Worm (Caenorhabditis elegans) whole organism, mixed stage, embryonic: ENCODE data around the gene eef-1G.
A peak's percentile ranks its signal among the peaks of the same experiment; 100 is the strongest.

Experiments
- M03D4.4 ChIP-seq: sonication (generic microtip); optimal IDR thresholded peaks from 2 replicates; lab custom pipeline; 2017; ENCODE audit warnings: mild to moderate bottlenecking, missing genetic modification characterization, missing compliant biosample characterization
- bed-3 ChIP-seq: fragments of 200-800 bp; sonication (Bioruptor generic); optimal IDR thresholded peaks from 3 replicates; lab custom pipeline; 2018; ENCODE audit warnings: mild to moderate bottlenecking, missing genetic modification characterization, moderate library complexity, missing compliant biosample characterization
- blmp-1 ChIP-seq: fragments of 150-350 bp; optimal IDR thresholded peaks from 2 replicates; lab custom pipeline; 2014; ENCODE audit warnings: missing biosample characterization, missing genetic modification characterization
- ceh-39 ChIP-seq: fragments of 150-350 bp; optimal IDR thresholded peaks from 2 replicates; lab custom pipeline; 2014; ENCODE audit warnings: missing biosample characterization, missing genetic modification characterization
- ceh-43 ChIP-seq: fragments of 200-800 bp; sonication (Bioruptor generic); optimal IDR thresholded peaks from 2 replicates; lab custom pipeline; 2018; ENCODE audit warnings: mild to moderate bottlenecking, missing genetic modification characterization, moderate library complexity, missing compliant biosample characterization
- ceh-83 ChIP-seq: fragments of 200-800 bp; sonication (Bioruptor generic); optimal IDR thresholded peaks from 2 replicates; lab custom pipeline; 2018; ENCODE audit warnings: mild to moderate bottlenecking, missing genetic modification characterization, missing compliant biosample characterization
- ces-1 ChIP-seq: fragments of 150-350 bp; optimal IDR thresholded peaks from 2 replicates; lab custom pipeline; 2014; ENCODE audit warnings: missing biosample characterization, missing genetic modification reagents, missing genetic modification characterization
- cnd-1 ChIP-seq: fragments of 200-800 bp; sonication (Bioruptor generic); optimal IDR thresholded peaks from 2 replicates; lab custom pipeline; 2018; ENCODE audit warnings: mild to moderate bottlenecking, missing genetic modification characterization, missing compliant biosample characterization
- drap-1 ChIP-seq: fragments of 200-800 bp; sonication (Bioruptor generic); optimal IDR thresholded peaks from 3 replicates; lab custom pipeline; 2018; ENCODE audit warnings: mild to moderate bottlenecking, missing genetic modification characterization, missing compliant biosample characterization
- elt-1 ChIP-seq: sonication (generic microtip); optimal IDR thresholded peaks from 2 replicates; lab custom pipeline; 2017; ENCODE audit warnings: missing genetic modification characterization, mild to moderate bottlenecking, missing compliant biosample characterization, antibody characterized with exemption, moderate library complexity, borderline replicate concordance; ENCODE audit not compliant: insufficient read depth
- elt-3 ChIP-seq: fragments of 150-350 bp; optimal IDR thresholded peaks from 2 replicates; lab custom pipeline; 2014; ENCODE audit warnings: missing biosample characterization, missing genetic modification characterization
- flh-1 ChIP-seq: fragments of 200-800 bp; sonication (Bioruptor generic); optimal IDR thresholded peaks from 2 replicates; lab custom pipeline; 2018; ENCODE audit warnings: mild to moderate bottlenecking, missing genetic modification characterization, moderate library complexity, missing compliant biosample characterization
- ham-2 ChIP-seq: fragments of 200-800 bp; sonication (Bioruptor generic); optimal IDR thresholded peaks from 2 replicates; lab custom pipeline; 2018; ENCODE audit warnings: mild to moderate bottlenecking, missing genetic modification characterization, missing compliant biosample characterization
- hlh-1 ChIP-seq: fragments of 150-350 bp; optimal IDR thresholded peaks from 2 replicates; lab custom pipeline; 2014; ENCODE audit warnings: missing biosample characterization, missing genetic modification reagents, missing genetic modification characterization
- lin-13 ChIP-seq: fragments of 150-350 bp; optimal IDR thresholded peaks from 2 replicates; lab custom pipeline; 2014; ENCODE audit warnings: missing biosample characterization, missing genetic modification characterization
- lsy-2 ChIP-seq: fragments of 150-350 bp; optimal IDR thresholded peaks from 2 replicates; lab custom pipeline; 2014; ENCODE audit warnings: missing biosample characterization, missing genetic modification characterization
- mab-5 ChIP-seq: fragments of 150-350 bp; optimal IDR thresholded peaks from 2 replicates; lab custom pipeline; 2014; ENCODE audit warnings: missing biosample characterization, missing genetic modification characterization
- mep-1 ChIP-seq: fragments of 150-350 bp; optimal IDR thresholded peaks from 2 replicates; lab custom pipeline; 2017; ENCODE audit warnings: missing biosample characterization, missing genetic modification reagents, missing genetic modification characterization, inconsistent platforms
- mls-2 ChIP-seq: sonication (generic microtip); optimal IDR thresholded peaks from 2 replicates; lab custom pipeline; 2016; ENCODE audit warnings: mild to moderate bottlenecking, missing genetic modification characterization, moderate library complexity, missing compliant biosample characterization
- nhr-2 ChIP-seq: fragments of 150-350 bp; optimal IDR thresholded peaks from 2 replicates; lab custom pipeline; 2014; ENCODE audit warnings: missing biosample characterization, missing genetic modification characterization
- nhr-237 ChIP-seq: fragments of 150-350 bp; optimal IDR thresholded peaks from 2 replicates; lab custom pipeline; 2014; ENCODE audit warnings: missing biosample characterization, missing genetic modification characterization
- nhr-28 ChIP-seq: fragments of 150-350 bp; optimal IDR thresholded peaks from 2 replicates; lab custom pipeline; 2014; ENCODE audit warnings: missing biosample characterization, missing genetic modification characterization
- pha-4 ChIP-seq: fragments of 150-350 bp; optimal IDR thresholded peaks from 2 replicates; lab custom pipeline; 2018; ENCODE audit warnings: missing biosample characterization, missing genetic modification reagents, missing genetic modification characterization
- sptf-1 ChIP-seq: sonication (generic microtip); optimal IDR thresholded peaks from 2 replicates; lab custom pipeline; 2017; ENCODE audit warnings: mild to moderate bottlenecking, missing genetic modification characterization, moderate library complexity, missing compliant biosample characterization
- unc-120 ChIP-seq: sonication (generic microtip); optimal IDR thresholded peaks from 2 replicates; lab custom pipeline; 2017; ENCODE audit warnings: missing genetic modification characterization, missing compliant biosample characterization; ENCODE audit not compliant: poor library complexity, severe bottlenecking
- unc-39 ChIP-seq: fragments of 150-350 bp; optimal IDR thresholded peaks from 2 replicates; lab custom pipeline; 2014; ENCODE audit warnings: missing biosample characterization, missing genetic modification characterization
- unc-62 ChIP-seq: fragments of 150-350 bp; optimal IDR thresholded peaks from 2 replicates; lab custom pipeline; 2014; ENCODE audit warnings: missing biosample characterization, missing genetic modification reagents, missing genetic modification characterization
- zip-8 ChIP-seq: fragments of 150-350 bp; optimal IDR thresholded peaks from 2 replicates; lab custom pipeline; 2014; ENCODE audit warnings: missing biosample characterization, missing genetic modification characterization
- ztf-11 ChIP-seq: fragments of 150-350 bp; optimal IDR thresholded peaks from 2 replicates; lab custom pipeline; 2014; ENCODE audit warnings: missing biosample characterization, missing genetic modification characterization

The eef-1G gene

ce11 chrV:10965501-10965900 lies at the start of gene eef-1G, which contains the start of gene ctf-4:
Gene eef-1G (plus strand): TSS chrV:10965719.
Gene ctf-4 (minus strand): TSS chrV:10965539.
- no peak for TF ChIP-seq blmp-1 (tag; lab: Kevin White, UChicago)
- TF ChIP-seq M03D4.4 = peak; percentile 53
- no peak for TF ChIP-seq zip-8 (tag; lab: Kevin White, UChicago)
- peak; percentile 94 for TF ChIP-seq nhr-237 (tag; lab: Kevin White, UChicago)
- peak; percentile 47 for TF ChIP-seq cnd-1 (tag; lab: Kevin White, UChicago)
- peak; percentile 20 for TF ChIP-seq ham-2 (GFP tag; lab: Kevin White, UChicago)
- TF ChIP-seq drap-1 = peak; percentile 39
- peak; percentile 96 for TF ChIP-seq lin-13 (tag; lab: Kevin White, UChicago)
- peak; percentile 97 for TF ChIP-seq pha-4
- peak; percentile 23 for TF ChIP-seq unc-120 (tag; lab: Kevin White, UChicago)
- peak; percentile 81 for TF ChIP-seq hlh-1 (tag; lab: Kevin White, UChicago)
- no peak for TF ChIP-seq nhr-28
- no peak for TF ChIP-seq ces-1 (GFP tag; lab: Kevin White, UChicago)
- TF ChIP-seq elt-3 (tag; lab: Kevin White, UChicago) = peak; percentile 62
- TF ChIP-seq mep-1 = peak; percentile 98
- TF ChIP-seq ceh-43 (GFP tag; lab: Kevin White, UChicago) = no peak

- TF ChIP-seq hlh-1 (tag; lab: Kevin White, UChicago) (no peak), unc-62 (GFP tag; lab: Kevin White, UChicago) (peak; percentile 81)
These were observed 49.6 kb upstream of the eef-1G start for ce11 chrV:10915922-10916321.

- TF ChIP-seq flh-1 (GFP tag; lab: Kevin White, UChicago) = no peak
These were observed 47.1 kb upstream of the eef-1G start, which contains the start of gene F58B4.2 for ce11 chrV:10918373-10918772. Gene F58B4.2 (minus strand): TSS chrV:10918473.

- TF ChIP-seq elt-1 (tag; lab: Kevin White, UChicago) = no peak
- TF ChIP-seq drap-1 = no peak
- TF ChIP-seq pha-4 = no peak
- TF ChIP-seq unc-39 (tag; lab: Kevin White, UChicago) = no peak
These were observed 43.8 kb upstream of the eef-1G start, which contains the start of gene nas-31 for ce11 chrV:10921747-10922146. Gene nas-31 (minus strand): TSS chrV:10921847.

DNA sequence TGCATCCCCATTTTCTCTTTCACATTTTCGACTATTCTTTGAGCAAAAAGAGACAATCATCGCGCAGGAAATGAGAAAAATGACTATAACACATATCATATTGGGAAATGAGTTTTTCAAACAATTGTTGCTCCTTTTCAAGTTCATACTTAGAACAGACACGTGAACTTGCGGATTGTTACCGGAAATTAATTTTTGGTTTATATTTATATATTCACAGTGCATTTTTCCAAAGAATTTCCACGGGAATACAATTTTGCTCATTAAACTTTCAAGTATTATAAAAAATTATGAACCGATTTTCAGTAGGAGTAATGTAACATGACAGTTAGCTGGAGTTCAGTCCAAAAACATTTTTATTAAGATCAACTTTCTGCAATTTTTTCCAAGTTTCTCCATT lies 42.3 kb upstream of the eef-1G start, which contains the start of gene F58B4.7:
TSS of gene F58B4.7 (minus strand) at position 101 of the 400 bp plus-strand sequence.
- TF ChIP-seq nhr-2 (tag; lab: Kevin White, UChicago) (no peak), nhr-237 (tag; lab: Kevin White, UChicago) (no peak), unc-39 (tag; lab: Kevin White, UChicago) (no peak), ceh-39 (no peak), M03D4.4 (no peak), ztf-11 (tag; lab: Kevin White, UChicago) (no peak), ceh-43 (GFP tag; lab: Kevin White, UChicago) (no peak)

ce11 chrV:10924731-10925130 lies 40.8 kb upstream of the eef-1G start, which contains the start of gene F58B4.6:
Gene F58B4.6 (plus strand): TSS chrV:10925031.
- TF ChIP-seq bed-3 (GFP tag; lab: Kevin White, UChicago) = no peak
- no peak for TF ChIP-seq lin-13 (tag; lab: Kevin White, UChicago)
- TF ChIP-seq ces-1 (GFP tag; lab: Kevin White, UChicago) = peak; percentile 28
- no peak for TF ChIP-seq ceh-39
- TF ChIP-seq drap-1 = no peak
- no peak for TF ChIP-seq mls-2
- TF ChIP-seq ceh-43 (GFP tag; lab: Kevin White, UChicago) = no peak

- TF ChIP-seq mep-1 (no peak), unc-62 (GFP tag; lab: Kevin White, UChicago) (no peak), drap-1 (no peak), sptf-1 (no peak), mab-5 (tag; lab: Kevin White, UChicago) (no peak), zip-8 (tag; lab: Kevin White, UChicago) (no peak), lsy-2 (no peak), ceh-83 (no peak), unc-120 (tag; lab: Kevin White, UChicago) (no peak), nhr-28 (no peak)
These were observed 39.9 kb upstream of the eef-1G start for ce11 chrV:10925658-10926057.
